Worm (Caenorhabditis elegans): ENCODE data around the gene F58A4.2.

Gene F58A4.2

ce11 chrIII:9582240-9582639 lies 18.3 kb downstream of the F58A4.2 start, which contains the start of gene C48B4.3:
Gene C48B4.3, minus strand, starts transcription at chrIII:9582388.
- TF ChIP-seq elt-2 (tag; optimal IDR thresholded peaks at IDR 0.05) (peak; percentile 6), tlp-1 (tag; optimal IDR thresholded peaks at IDR 0.05) (no peak), nhr-77 (tag; optimal IDR thresholded peaks at IDR 0.05) (no peak)

ce11 chrIII:9580039-9580891 lies 20.3 kb downstream of the F58A4.2 start, which contains the start of gene ced-7:
Gene ced-7, minus strand, starts transcription at chrIII:9580089.
- peak in 2 of 3 experiments; percentile 4 to 52 for TF ChIP-seq dpl-1 (GFP tag; optimal IDR thresholded peaks at IDR 0.05)
- no peak for TF ChIP-seq unc-62 (GFP tag; optimal IDR thresholded peaks at IDR 0.05)
- TF ChIP-seq sptf-1 (tag; optimal IDR thresholded peaks at IDR 0.05) = no peak
- TF ChIP-seq zag-1 (tag; optimal IDR thresholded peaks at IDR 0.05) = no peak
- TF ChIP-seq egl-27 (tag; optimal IDR thresholded peaks at IDR 0.05) = no peak
- TF ChIP-seq nhr-85 (tag) = peak; percentile 14
- TF ChIP-seq ceh-82 (tag; optimal IDR thresholded peaks at IDR 0.05) = no peak
- peak; percentile 30 to 39 for TF ChIP-seq efl-1 (optimal IDR thresholded peaks at IDR 0.05)
- TF ChIP-seq efl-1 (GFP tag; optimal IDR thresholded peaks at IDR 0.05 in 1 of 2) = peak; percentile 49 to 92
- no peak for TF ChIP-seq pqm-1 (tag; optimal IDR thresholded peaks at IDR 0.05)
- TF ChIP-seq lsy-2 (tag; optimal IDR thresholded peaks at IDR 0.05) = peak; percentile 26 to 52
- TF ChIP-seq ceh-88 (GFP tag; IDR thresholded peaks at IDR 0.05) = no peak
- TF ChIP-seq nhr-20 (tag; optimal IDR thresholded peaks at IDR 0.05) = peak; percentile 9
- TF ChIP-seq ztf-4 (tag; optimal IDR thresholded peaks at IDR 0.05) = no peak
- TF ChIP-seq unc-86 (tag; optimal IDR thresholded peaks at IDR 0.05) = peak; percentile 22
- peak; percentile 75 for TF ChIP-seq fkh-8 (tag; optimal IDR thresholded peaks at IDR 0.05)
- TF ChIP-seq blmp-1 (tag; optimal IDR thresholded peaks at IDR 0.05) = peak; percentile 57
- no peak for TF ChIP-seq alr-1 (tag; optimal IDR thresholded peaks at IDR 0.05; ENCODE audit: borderline replicate concordance)
- peak; percentile 74 for TF ChIP-seq lin-14 (GFP tag; optimal IDR thresholded peaks at IDR 0.05)
- peak; percentile 8 for TF ChIP-seq F16B12.6 (tag; optimal IDR thresholded peaks at IDR 0.05)
- TF ChIP-seq C16A3.4 (tag; optimal IDR thresholded peaks at IDR 0.05) = peak; percentile 42
- TF ChIP-seq nhr-47 (tag; optimal IDR thresholded peaks at IDR 0.05) = peak; percentile 11
- peak; percentile 46 for TF ChIP-seq nhr-71 (tag; optimal IDR thresholded peaks at IDR 0.05)
- TF ChIP-seq lin-35 (GFP tag; optimal IDR thresholded peaks at IDR 0.05) = peak; percentile 15 to 37

ce11 chrIII:9570869-9571268 lies 29.7 kb downstream of the F58A4.2 start:
- TF ChIP-seq lsy-2 (tag; optimal IDR thresholded peaks at IDR 0.05) = peak in 1 of 2 experiments; percentile 59
- peak; percentile 78 for TF ChIP-seq xbp-1 (tag; optimal IDR thresholded peaks at IDR 0.05)
- TF ChIP-seq unc-130 (tag; optimal IDR thresholded peaks at IDR 0.05) = no peak
- no peak for TF ChIP-seq nhr-71 (tag; optimal IDR thresholded peaks at IDR 0.05)
- peak; percentile 59 to 81 for TF ChIP-seq lin-35 (GFP tag; optimal IDR thresholded peaks at IDR 0.05)
- TF ChIP-seq swsn-7 (tag; optimal IDR thresholded peaks at IDR 0.05) = no peak
- no peak for TF ChIP-seq nhr-12 (tag; optimal IDR thresholded peaks at IDR 0.05)
- TF ChIP-seq egl-13 (tag; optimal IDR thresholded peaks at IDR 0.05) = no peak
- no peak for TF ChIP-seq ceh-82 (tag; optimal IDR thresholded peaks at IDR 0.05)
- TF ChIP-seq lin-15B (tag; optimal IDR thresholded peaks at IDR 0.05) = peak; percentile 9
- TF ChIP-seq sptf-1 (tag; optimal IDR thresholded peaks at IDR 0.05) = no peak
- TF ChIP-seq ztf-11 (tag; optimal IDR thresholded peaks at IDR 0.05) = no peak
- TF ChIP-seq vab-15 (tag; optimal IDR thresholded peaks at IDR 0.05) = no peak
- TF ChIP-seq mab-9 (GFP tag; IDR thresholded peaks at IDR 0.05) = no peak
- no peak for TF ChIP-seq nhr-47 (tag; optimal IDR thresholded peaks at IDR 0.05)
- TF ChIP-seq efl-1 (optimal IDR thresholded peaks at IDR 0.05) = peak in 1 of 2 experiments; percentile 81
- peak; percentile 84 to 98 for TF ChIP-seq efl-1 (GFP tag; optimal IDR thresholded peaks at IDR 0.05 in 1 of 2)
- TF ChIP-seq dpl-1 (GFP tag; optimal IDR thresholded peaks at IDR 0.05) = peak; percentile 66 to 77 (median 75)
- TF ChIP-seq unc-98 (GFP tag; IDR thresholded peaks at IDR 0.05) = no peak
- peak; percentile 3 for TF ChIP-seq tbx-2 (tag; optimal IDR thresholded peaks at IDR 0.05)

All from whole organism, L1 larva.